Worm (Caenorhabditis elegans): ENCODE results near the gene str-63.
A peak's percentile ranks its signal among the peaks of the same experiment; 100 is the strongest.

str-63 gene

DNA sequence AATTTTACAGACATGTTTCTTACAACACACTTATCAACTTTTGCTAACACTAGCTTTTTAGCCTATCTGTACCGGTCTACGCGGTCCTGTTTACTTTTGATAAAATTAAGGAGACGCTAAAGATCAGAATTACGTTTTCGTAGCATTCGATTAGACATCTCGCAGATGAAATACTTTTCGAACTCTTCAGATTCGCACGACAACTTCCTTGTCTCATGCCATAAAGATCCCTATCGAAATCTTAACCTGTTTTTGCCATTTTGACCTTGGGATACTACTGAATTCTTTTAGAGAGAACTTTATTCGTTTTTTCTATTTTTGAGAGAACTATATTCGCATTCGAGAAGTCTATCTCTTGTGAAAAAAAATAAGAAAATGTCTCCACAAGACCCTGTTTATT is 18.0 kb upstream of the str-63 start, which contains the start of gene C17B7.5:
C17B7.5 (plus strand) TSS at position 301 of the 400 bp plus-strand sequence.
- TF ChIP-seq nhr-129 (tag; optimal IDR thresholded peaks at IDR 0.05) (no peak), lin-11 (tag; optimal IDR thresholded peaks at IDR 0.05) (no peak), snpc-4 (tag; optimal IDR thresholded peaks at IDR 0.05) (no peak), gmeb-1 (tag; optimal IDR thresholded peaks at IDR 0.05) (no peak), nhr-21 (tag; optimal IDR thresholded peaks at IDR 0.05) (no peak)

DNA sequence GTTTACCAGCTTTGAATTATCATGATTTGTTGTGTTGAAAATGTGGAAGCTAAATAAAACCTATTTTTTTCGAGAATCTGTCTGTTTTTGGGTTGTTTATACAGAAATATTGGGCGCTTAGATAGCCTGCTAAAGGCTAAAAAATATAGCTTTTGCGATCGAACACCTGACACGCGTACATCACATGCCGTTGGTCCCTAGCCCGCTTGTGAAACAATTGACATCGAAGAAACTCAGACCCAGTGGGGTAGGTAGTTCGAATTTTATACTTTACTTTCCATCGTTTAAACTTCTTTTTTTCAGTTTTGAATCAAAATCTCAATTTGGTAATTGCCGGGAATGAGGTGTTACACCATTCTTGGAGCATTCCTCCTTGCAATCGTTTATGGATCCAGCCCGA is 12.4 kb upstream of the str-63 start, which contains the start of gene C17B7.4:
C17B7.4 (plus strand) TSS at position 301 of the 400 bp plus-strand sequence.
- TF ChIP-seq skn-1 (tag; optimal IDR thresholded peaks at IDR 0.05) (no peak), lin-11 (tag; optimal IDR thresholded peaks at IDR 0.05) (no peak), elt-3 (tag; optimal IDR thresholded peaks at IDR 0.05) (no peak), ceh-16 (tag; optimal IDR thresholded peaks at IDR 0.05) (no peak), zag-1 (tag; optimal IDR thresholded peaks at IDR 0.05) (no peak), ztf-1 (GFP tag; conservative IDR thresholded peaks at IDR 0.05) (no peak), lin-13 (GFP tag; optimal IDR thresholded peaks at IDR 0.05) (no peak), peb-1 (tag; optimal IDR thresholded peaks at IDR 0.05) (no peak), nhr-129 (tag; optimal IDR thresholded peaks at IDR 0.05) (no peak), nhr-10 (tag; optimal IDR thresholded peaks at IDR 0.05) (no peak), nhr-237 (tag; optimal IDR thresholded peaks at IDR 0.05) (no peak), ztf-4 (tag; optimal IDR thresholded peaks at IDR 0.05) (no peak), crh-2 (tag; optimal IDR thresholded peaks at IDR 0.05) (no peak), nhr-23 (tag; optimal IDR thresholded peaks at IDR 0.05) (no peak), elt-1 (tag; optimal IDR thresholded peaks at IDR 0.05) (no peak), unc-39 (tag; optimal IDR thresholded peaks at IDR 0.05) (no peak), nhr-12 (tag; optimal IDR thresholded peaks at IDR 0.05) (no peak), C34F6.9 (tag; optimal IDR thresholded peaks at IDR 0.05) (no peak)

DNA sequence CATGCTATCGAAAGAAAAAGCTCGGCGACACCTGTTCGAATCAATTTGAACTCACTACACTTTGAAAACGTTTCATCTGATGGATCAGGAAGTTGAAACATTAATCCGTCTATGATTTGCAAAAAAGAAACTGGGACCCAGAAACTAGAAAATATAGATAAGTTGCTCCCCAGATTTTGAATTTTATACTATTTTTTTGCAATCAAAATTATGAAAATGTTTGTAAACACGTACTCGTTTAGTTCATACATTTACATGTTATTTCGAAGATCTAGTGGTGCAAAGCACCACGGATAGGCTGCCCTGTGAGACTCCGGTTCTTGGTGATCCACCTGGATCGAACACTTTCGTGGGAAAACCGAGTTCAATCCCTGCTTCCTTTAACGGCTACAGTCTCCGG is 9.5 kb upstream of the str-63 start, which contains the start of gene C17B7.10:
C17B7.10 (minus strand) TSS at position 101 of the 400 bp plus-strand sequence.
- TF ChIP-seq fos-1 (tag; optimal IDR thresholded peaks at IDR 0.05) (no peak), nhr-23 (tag; optimal IDR thresholded peaks at IDR 0.05) (no peak), nhr-12 (tag; optimal IDR thresholded peaks at IDR 0.05) (no peak), ztf-4 (tag; optimal IDR thresholded peaks at IDR 0.05) (no peak), mdl-1 (tag; optimal IDR thresholded peaks at IDR 0.05) (no peak), sma-9 (GFP tag; optimal IDR thresholded peaks at IDR 0.05) (peak; percentile 40), sma-9 (tag; optimal IDR thresholded peaks at IDR 0.05) (no peak), ZK546.5 (tag; optimal IDR thresholded peaks at IDR 0.05) (no peak), R02D3.7 (tag; optimal IDR thresholded peaks at IDR 0.05) (no peak)

DNA sequence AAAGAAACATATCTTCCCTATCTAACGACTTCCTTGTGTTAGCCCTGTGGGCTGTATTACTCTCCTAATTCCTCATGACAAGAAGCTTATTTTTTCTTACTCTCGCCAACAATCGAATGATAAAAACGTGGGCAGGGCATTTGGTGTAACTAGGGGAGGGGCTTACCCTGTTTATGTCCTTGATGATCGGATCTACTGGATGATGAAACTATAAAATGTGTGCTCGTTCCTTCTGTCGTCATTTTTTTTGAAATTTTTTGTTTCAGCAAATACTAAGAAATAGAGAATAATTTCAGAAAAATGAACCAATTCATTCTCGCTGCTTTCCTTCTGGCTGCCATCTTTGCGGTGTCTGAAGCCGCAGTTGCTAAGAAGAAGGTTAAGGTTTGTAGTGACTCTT is 8.9 kb upstream of the str-63 start, which contains the start of gene C17B7.3:
C17B7.3 (plus strand) TSS at position 301 of the 400 bp plus-strand sequence.
- TF ChIP-seq R02D3.7 (tag; optimal IDR thresholded peaks at IDR 0.05) (no peak), skn-1 (tag; optimal IDR thresholded peaks at IDR 0.05) (no peak), lin-11 (tag; optimal IDR thresholded peaks at IDR 0.05) (no peak), nhr-11 (tag; optimal IDR thresholded peaks at IDR 0.05) (no peak), nhr-129 (tag; optimal IDR thresholded peaks at IDR 0.05) (no peak)

DNA sequence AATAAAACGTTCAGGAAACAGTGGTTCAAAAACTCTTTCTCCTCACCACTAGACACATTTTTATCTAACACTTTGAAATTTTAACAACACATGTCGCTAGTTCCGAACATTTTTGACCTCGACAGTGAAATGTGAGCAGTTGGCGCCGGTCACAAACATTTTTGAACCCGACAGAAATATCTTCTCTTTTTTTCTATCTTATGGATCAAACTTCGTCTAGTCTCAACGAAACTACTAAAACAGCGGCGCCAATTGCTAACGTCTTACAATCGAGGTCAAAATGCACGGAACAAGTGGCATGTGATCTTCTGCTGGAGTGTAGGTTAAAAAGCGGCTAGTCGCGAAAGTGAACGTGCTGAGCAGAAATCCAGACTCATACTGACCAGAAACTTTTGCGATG is 7.4 kb upstream of the str-63 start:
- no peak for TF ChIP-seq nhr-10 (tag; optimal IDR thresholded peaks at IDR 0.05)
- no peak for TF ChIP-seq lin-39 (tag; optimal IDR thresholded peaks at IDR 0.05)
- TF ChIP-seq sma-9 (GFP tag; optimal IDR thresholded peaks at IDR 0.05), result peak; percentile 91
- TF ChIP-seq sma-9 (tag; optimal IDR thresholded peaks at IDR 0.05), result no peak
- peak; percentile 80 for TF ChIP-seq F13H6.1 (tag; optimal IDR thresholded peaks at IDR 0.05)

DNA sequence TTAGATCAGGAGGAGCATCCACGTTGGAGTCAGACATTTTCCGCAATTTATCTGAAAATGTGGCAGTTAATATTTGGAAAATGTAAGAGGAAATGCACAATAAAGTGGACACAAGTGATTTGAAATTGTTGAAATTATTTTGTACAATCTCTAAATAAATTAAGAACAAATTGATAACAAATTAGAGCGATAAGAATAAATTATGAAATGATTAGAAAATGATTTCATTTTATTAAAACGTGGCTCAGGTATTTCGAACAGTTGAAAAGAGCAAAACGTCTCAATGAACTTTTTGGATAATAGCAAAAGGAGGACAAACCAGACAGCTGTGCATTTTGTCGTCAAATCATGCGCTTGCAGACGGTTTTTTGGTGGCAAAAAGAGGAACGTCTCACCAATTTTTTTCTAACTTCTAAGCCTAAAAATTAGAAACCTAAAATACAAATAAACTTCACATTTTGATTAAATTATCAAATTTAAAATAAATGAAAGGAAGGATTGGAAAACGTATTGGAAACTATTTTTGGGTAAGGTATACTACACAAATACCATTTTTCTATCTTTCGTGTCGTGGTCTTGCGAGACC is 4.8 kb upstream of the str-63 start, which contains the start of gene fbxa-65:
fbxa-65 (minus strand) TSS at position 51 of the 586 bp plus-strand sequence.
- TF ChIP-seq C34F6.9 (tag; optimal IDR thresholded peaks at IDR 0.05) (peak; percentile 22), lsy-2 (tag; optimal IDR thresholded peaks at IDR 0.05) (peak in 1 of 2 experiments; percentile 19), nhr-77 (tag; optimal IDR thresholded peaks at IDR 0.05) (no peak), sma-9 (GFP tag; optimal IDR thresholded peaks at IDR 0.05) (peak; percentile 7), sma-9 (tag; optimal IDR thresholded peaks at IDR 0.05) (no peak)
